Fruit fly (Drosophila melanogaster): ENCODE measurements around the gene elm.

elm gene

dm6 chr3R:5684550-5685118, 30.0 kb upstream of the elm start:
- TF ChIP-seq Dfd (GFP tag; optimal IDR thresholded peaks at IDR 0.05) = no peak
- TF ChIP-seq Mio (GFP tag; optimal IDR thresholded peaks at IDR 0.05) = no peak
- no peak for TF ChIP-seq CG32264 (GFP tag; optimal IDR thresholded peaks at IDR 0.05)
- no peak for TF ChIP-seq rgr (GFP tag; optimal IDR thresholded peaks at IDR 0.05)
- no peak for TF ChIP-seq brk (GFP tag; optimal IDR thresholded peaks at IDR 0.05)
- TF ChIP-seq N (GFP tag; optimal IDR thresholded peaks at IDR 0.05) = no peak
- no peak for TF ChIP-seq ey (GFP tag; optimal IDR thresholded peaks at IDR 0.05)
- TF ChIP-seq Hr78 (GFP tag; optimal IDR thresholded peaks at IDR 0.05) = no peak
- TF ChIP-seq h (GFP tag; optimal IDR thresholded peaks at IDR 0.05) = no peak
- TF ChIP-seq tai (GFP tag; optimal IDR thresholded peaks at IDR 0.05) = no peak

DNA sequence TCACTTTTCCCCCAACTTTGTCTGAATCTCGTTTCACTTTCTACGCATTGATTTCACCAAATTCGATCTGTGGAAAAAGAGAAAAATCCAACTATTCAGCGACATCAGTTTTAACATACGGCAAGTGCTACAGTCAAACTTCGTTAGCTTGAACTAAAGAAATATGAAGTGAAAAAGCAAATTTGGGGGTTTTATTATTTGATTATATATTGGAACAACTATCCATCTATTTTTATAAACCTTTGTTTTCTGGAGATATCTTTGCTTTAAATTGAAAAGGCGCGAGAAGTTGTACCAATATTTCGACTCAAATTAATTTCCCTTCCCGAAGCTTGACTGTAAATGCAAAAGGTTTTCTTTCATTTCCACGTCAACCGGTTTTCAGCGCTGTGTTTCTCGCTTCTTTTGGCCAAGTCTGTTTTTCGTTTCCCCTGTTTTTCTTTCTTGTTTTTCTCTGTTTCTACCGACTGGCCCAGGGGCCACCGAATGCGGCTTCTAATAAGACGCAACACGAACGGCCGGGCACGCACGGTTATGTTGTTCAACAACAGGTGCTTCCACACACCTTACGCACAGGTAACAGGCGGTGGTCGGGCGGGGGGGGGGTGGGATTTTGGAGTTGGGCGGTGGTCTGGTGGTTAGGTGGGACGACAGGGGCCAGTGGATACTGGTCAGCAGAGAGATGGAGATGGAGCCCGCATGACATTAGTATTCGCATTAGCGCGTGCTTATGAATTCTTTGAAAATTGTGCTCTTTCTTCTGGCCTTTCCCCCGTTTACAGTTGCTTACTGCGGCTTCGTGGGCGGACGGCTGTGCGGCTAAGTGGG, 28.5 kb upstream of the elm start:
- TF ChIP-seq sv (GFP tag; optimal IDR thresholded peaks at IDR 0.05) (peak; percentile 22), foxo (GFP tag; optimal IDR thresholded peaks at IDR 0.05) (no peak)

- TF ChIP-seq rgr (GFP tag; optimal IDR thresholded peaks at IDR 0.05) = no peak
- TF ChIP-seq GATAd (GFP tag; optimal IDR thresholded peaks at IDR 0.05) = no peak
- no peak for TF ChIP-seq jim (GFP tag; optimal IDR thresholded peaks at IDR 0.05)
- no peak for TF ChIP-seq CG32264 (GFP tag; optimal IDR thresholded peaks at IDR 0.05)
- no peak for TF ChIP-seq br (GFP tag; optimal IDR thresholded peaks at IDR 0.05)
- TF ChIP-seq HLH106 (tag; optimal IDR thresholded peaks at IDR 0.05) = no peak
- no peak for TF ChIP-seq usp (GFP tag; optimal IDR thresholded peaks at IDR 0.05)
- TF ChIP-seq Hr78 (GFP tag; optimal IDR thresholded peaks at IDR 0.05) = no peak
- no peak for TF ChIP-seq CrebA (GFP tag; optimal IDR thresholded peaks at IDR 0.05; ENCODE audit: borderline replicate concordance)
- TF ChIP-seq Mio (GFP tag; optimal IDR thresholded peaks at IDR 0.05) = no peak
- no peak for TF ChIP-seq dl (GFP tag; optimal IDR thresholded peaks at IDR 0.05; ENCODE audit: insufficient read depth in 1 of 2, partially characterized antibody in 2 of 2)
- TF ChIP-seq Sp1 (GFP tag; optimal IDR thresholded peaks at IDR 0.05) = no peak
- no peak for TF ChIP-seq Dfd (GFP tag; optimal IDR thresholded peaks at IDR 0.05)
- no peak for TF ChIP-seq fru (GFP tag; optimal IDR thresholded peaks at IDR 0.05)
- TF ChIP-seq ey (GFP tag; optimal IDR thresholded peaks at IDR 0.05) = no peak
- no peak for TF ChIP-seq pan (optimal IDR thresholded peaks at IDR 0.05)
Measured at dm6 chr3R:5682238-5682637, 27.6 kb upstream of the elm start.

DNA sequence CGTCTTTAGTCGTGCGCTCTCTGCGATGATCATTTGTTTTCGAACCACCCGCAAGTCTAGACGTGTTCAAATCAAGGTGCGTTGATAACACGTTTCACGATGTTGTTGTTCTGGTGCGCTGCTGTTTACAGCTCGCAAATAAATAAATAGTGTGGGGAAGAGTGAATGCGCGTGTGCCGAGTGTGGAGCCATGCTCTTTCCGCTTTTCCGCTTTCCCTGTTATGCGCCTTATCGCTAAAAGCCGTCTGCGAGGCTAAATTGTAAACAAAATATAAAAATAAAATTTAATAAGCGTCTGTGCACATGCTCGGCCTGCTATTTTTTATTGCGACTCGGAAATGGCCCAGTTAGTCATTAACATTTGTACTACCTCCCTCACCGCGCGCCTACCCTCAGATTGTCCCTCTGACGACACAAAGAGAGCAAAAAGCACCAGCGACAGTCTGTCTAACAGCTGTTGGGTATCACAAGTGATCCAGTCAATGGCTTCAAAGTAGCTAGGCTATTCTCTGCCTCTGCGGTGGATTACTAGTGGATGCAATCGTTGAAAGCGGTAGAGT, 18.1 kb upstream of the elm start:
- TF ChIP-seq br (GFP tag; optimal IDR thresholded peaks at IDR 0.05) = no peak
- no peak for TF ChIP-seq Abd-B (GFP tag; optimal IDR thresholded peaks at IDR 0.05)
- no peak for TF ChIP-seq HLH106 (tag; optimal IDR thresholded peaks at IDR 0.05)
- TF ChIP-seq tai (GFP tag; optimal IDR thresholded peaks at IDR 0.05) = no peak
- TF ChIP-seq Dfd (GFP tag; optimal IDR thresholded peaks at IDR 0.05) = no peak
- TF ChIP-seq foxo (GFP tag; optimal IDR thresholded peaks at IDR 0.05) = no peak
- TF ChIP-seq dmrt93B (GFP tag; optimal IDR thresholded peaks at IDR 0.05) = no peak
- TF ChIP-seq Hnf4 (GFP tag; optimal IDR thresholded peaks at IDR 0.05) = no peak
- TF ChIP-seq dl (GFP tag; optimal IDR thresholded peaks at IDR 0.05; ENCODE audit: insufficient read depth in 1 of 2, partially characterized antibody in 2 of 2) = no peak
- TF ChIP-seq sage (GFP tag; optimal IDR thresholded peaks at IDR 0.05) = peak; percentile 2
- peak; percentile 65 for TF ChIP-seq h (GFP tag; optimal IDR thresholded peaks at IDR 0.05)
- peak; percentile 41 for TF ChIP-seq fru (GFP tag; optimal IDR thresholded peaks at IDR 0.05)
- no peak for TF ChIP-seq Sp1 (GFP tag; optimal IDR thresholded peaks at IDR 0.05)
- no peak for TF ChIP-seq CG9705 (GFP tag; optimal IDR thresholded peaks at IDR 0.05)
- no peak for TF ChIP-seq N (GFP tag; optimal IDR thresholded peaks at IDR 0.05)
- TF ChIP-seq GATAd (GFP tag; optimal IDR thresholded peaks at IDR 0.05) = no peak
- TF ChIP-seq Mio (GFP tag; optimal IDR thresholded peaks at IDR 0.05) = no peak
- TF ChIP-seq brk (GFP tag; optimal IDR thresholded peaks at IDR 0.05) = no peak
- TF ChIP-seq sv (GFP tag; optimal IDR thresholded peaks at IDR 0.05) = no peak
- no peak for TF ChIP-seq CrebA (GFP tag; optimal IDR thresholded peaks at IDR 0.05; ENCODE audit: borderline replicate concordance)
- TF ChIP-seq pan (optimal IDR thresholded peaks at IDR 0.05) = no peak
- no peak for TF ChIP-seq CG32264 (GFP tag; optimal IDR thresholded peaks at IDR 0.05)
- TF ChIP-seq jim (GFP tag; optimal IDR thresholded peaks at IDR 0.05) = peak; percentile 15
- TF ChIP-seq ey (GFP tag; optimal IDR thresholded peaks at IDR 0.05) = no peak
- peak; percentile 19 for TF ChIP-seq psq (GFP tag; optimal IDR thresholded peaks at IDR 0.05)
- TF ChIP-seq rgr (GFP tag; optimal IDR thresholded peaks at IDR 0.05) = no peak
- TF ChIP-seq Hr83 (GFP tag; optimal IDR thresholded peaks at IDR 0.05; ENCODE audit: poor library complexity, severe bottlenecking) = peak; percentile 70
- no peak for TF ChIP-seq woc (GFP tag; optimal IDR thresholded peaks at IDR 0.05)
- no peak for TF ChIP-seq Hr78 (GFP tag; optimal IDR thresholded peaks at IDR 0.05)
- TF ChIP-seq OdsH (GFP tag; optimal IDR thresholded peaks at IDR 0.05) = peak; percentile 23
- TF ChIP-seq Rel (GFP tag; optimal IDR thresholded peaks at IDR 0.05) = no peak
- peak; percentile 25 for TF ChIP-seq Rel (tag; optimal IDR thresholded peaks at IDR 0.05)
- no peak for TF ChIP-seq lola (GFP tag; optimal IDR thresholded peaks at IDR 0.05)
- no peak for TF ChIP-seq dsf (GFP tag; optimal IDR thresholded peaks at IDR 0.05; ENCODE audit: borderline replicate concordance)
- TF ChIP-seq usp (GFP tag; optimal IDR thresholded peaks at IDR 0.05) = no peak
- no peak for TF ChIP-seq Myc (optimal IDR thresholded peaks at IDR 0.05)
- TF ChIP-seq Dif (GFP tag; optimal IDR thresholded peaks at IDR 0.05; ENCODE audit: partially characterized antibody) = no peak
- no peak for TF ChIP-seq Jra (GFP tag; optimal IDR thresholded peaks at IDR 0.05)

Measured in whole organism, wandering third instar larva.